Worm (Caenorhabditis elegans) whole organism, L1 larva: ENCODE results near the gene R151.1.

Experiments
- C04F5.9 ChIP-seq: sonication (generic microtip); optimal IDR thresholded peaks from 2 replicates; lab custom pipeline; 2016; ENCODE audit warnings: missing genetic modification characterization, missing compliant biosample characterization
- Y116A8C.19 ChIP-seq: sonication (generic microtip); optimal IDR thresholded peaks from 2 replicates; lab custom pipeline; 2016; ENCODE audit warnings: missing compliant biosample characterization, missing genetic modification characterization, borderline replicate concordance
- blmp-1 ChIP-seq: fragments of 150-350 bp; optimal IDR thresholded peaks from 2 replicates; lab custom pipeline; 2014; ENCODE audit warnings: missing biosample characterization, missing genetic modification characterization
- ceh-8 ChIP-seq: fragments of 200-800 bp; sonication (Bioruptor generic); optimal IDR thresholded peaks from 2 replicates; lab custom pipeline; 2018; ENCODE audit warnings: mild to moderate bottlenecking, missing genetic modification characterization, moderate library complexity, missing compliant biosample characterization
- ceh-88 ChIP-seq: fragments of 200-800 bp; sonication (Bioruptor generic); IDR thresholded peaks from 2 replicates; pipeline ENCODE4 v1.3.6; 2022; ENCODE audit warnings: missing genetic modification characterization, missing compliant biosample characterization
- ces-1 ChIP-seq: fragments of 150-350 bp; optimal IDR thresholded peaks from 2 replicates; lab custom pipeline; 2014; ENCODE audit warnings: missing biosample characterization, missing genetic modification reagents, missing genetic modification characterization
- dsc-1 ChIP-seq: sonication (generic microtip); optimal IDR thresholded peaks from 2 replicates; lab custom pipeline; 2016; ENCODE audit warnings: mild to moderate bottlenecking, missing genetic modification characterization, missing compliant biosample characterization
- elt-2 ChIP-seq: sonication (generic microtip); optimal IDR thresholded peaks from 2 replicates; lab custom pipeline; 2016; ENCODE audit warnings: missing genetic modification characterization, mild to moderate bottlenecking, inconsistent platforms, missing compliant biosample characterization, missing genetic modification reagents
- fkh-10 ChIP-seq: sonication (generic microtip); optimal IDR thresholded peaks from 2 replicates; lab custom pipeline; 2017; ENCODE audit warnings: missing biosample characterization, missing genetic modification reagents, missing genetic modification characterization
- fkh-4 ChIP-seq: sonication (generic microtip); optimal IDR thresholded peaks from 2 replicates; lab custom pipeline; 2016; ENCODE audit warnings: missing compliant biosample characterization, missing genetic modification characterization, borderline replicate concordance
- fkh-8 ChIP-seq: sonication (generic microtip); optimal IDR thresholded peaks from 2 replicates; lab custom pipeline; 2016; ENCODE audit warnings: mild to moderate bottlenecking, missing genetic modification characterization, missing compliant biosample characterization
- hlh-17 ChIP-seq: fragments of 200-800 bp; sonication (Bioruptor generic); optimal IDR thresholded peaks from 2 replicates; lab custom pipeline; 2018; ENCODE audit warnings: missing genetic modification characterization, mild to moderate bottlenecking, missing compliant biosample characterization, moderate library complexity, borderline replicate concordance
- irx-1 ChIP-seq: sonication (generic microtip); optimal IDR thresholded peaks from 2 replicates; lab custom pipeline; 2016; ENCODE audit warnings: missing genetic modification characterization, missing compliant biosample characterization
- isw-1 ChIP-seq: fragments of 200-800 bp; sonication (Bioruptor generic); IDR thresholded peaks from 2 replicates; pipeline ENCODE4 v1.3.6; 2022; ENCODE audit warnings: missing genetic modification characterization, missing compliant biosample characterization
- lin-14 ChIP-seq: fragments of 200-800 bp; sonication (Bioruptor generic); optimal IDR thresholded peaks from 2 replicates; lab custom pipeline; 2018; ENCODE audit warnings: mild to moderate bottlenecking, missing genetic modification characterization, moderate library complexity, missing compliant biosample characterization
- lin-35 ChIP-seq, 2 experiments: fragments of 150-350 bp; optimal IDR thresholded peaks; 2 replicates each; lab custom pipeline; 2014; ENCODE audit warnings: missing biosample characterization in 2 of 2, missing genetic modification characterization in 2 of 2, missing genetic modification reagents in 2 of 2
- lsy-2 ChIP-seq, 2 experiments: fragments of 150-350 bp; optimal IDR thresholded peaks; 2 replicates each; lab custom pipeline; 2014; ENCODE audit warnings: missing biosample characterization in 2 of 2, missing genetic modification characterization in 2 of 2
- mef-2 ChIP-seq: fragments of 150-350 bp; optimal IDR thresholded peaks from 2 replicates; lab custom pipeline; 2014; ENCODE audit warnings: missing biosample characterization, missing genetic modification characterization
- nhr-11 ChIP-seq: fragments of 150-350 bp; optimal IDR thresholded peaks from 2 replicates; lab custom pipeline; 2014; ENCODE audit warnings: missing biosample characterization, missing genetic modification characterization
- nhr-12 ChIP-seq: sonication (generic microtip); optimal IDR thresholded peaks from 2 replicates; lab custom pipeline; 2017; ENCODE audit warnings: missing biosample characterization, missing genetic modification characterization
- nhr-237 ChIP-seq: fragments of 150-350 bp; optimal IDR thresholded peaks from 2 replicates; lab custom pipeline; 2014; ENCODE audit warnings: missing biosample characterization, missing genetic modification characterization
- nhr-47 ChIP-seq: sonication (generic microtip); optimal IDR thresholded peaks from 2 replicates; lab custom pipeline; 2016; ENCODE audit warnings: mild to moderate bottlenecking, missing genetic modification characterization, moderate library complexity, missing compliant biosample characterization
- nhr-71 ChIP-seq: sonication (generic microtip); optimal IDR thresholded peaks from 2 replicates; lab custom pipeline; 2016; ENCODE audit warnings: mild to moderate bottlenecking, missing genetic modification characterization, moderate library complexity, missing compliant biosample characterization
- nhr-76 ChIP-seq: sonication (generic microtip); optimal IDR thresholded peaks from 2 replicates; lab custom pipeline; 2017; ENCODE audit warnings: missing biosample characterization, missing genetic modification characterization
- nhr-84 ChIP-seq: sonication (generic microtip); optimal IDR thresholded peaks from 2 replicates; lab custom pipeline; 2017; ENCODE audit warnings: missing biosample characterization, missing genetic modification characterization
- nhr-90 ChIP-seq: sonication (generic microtip); optimal IDR thresholded peaks from 2 replicates; lab custom pipeline; 2016; ENCODE audit warnings: mild to moderate bottlenecking, missing genetic modification characterization, missing compliant biosample characterization; ENCODE audit not compliant: poor library complexity
- sup-37 ChIP-seq: fragments of 200-800 bp; sonication (Bioruptor generic); optimal IDR thresholded peaks from 2 replicates; lab custom pipeline; 2018; ENCODE audit warnings: mild to moderate bottlenecking, missing genetic modification characterization, missing compliant biosample characterization
- swsn-7 ChIP-seq: sonication (generic microtip); optimal IDR thresholded peaks from 2 replicates; lab custom pipeline; 2016; ENCODE audit warnings: missing genetic modification characterization, missing compliant biosample characterization
- tbx-2 ChIP-seq: sonication (generic microtip); optimal IDR thresholded peaks from 2 replicates; lab custom pipeline; 2016; ENCODE audit warnings: missing genetic modification characterization, missing compliant biosample characterization
- tlp-1 ChIP-seq: fragments of 150-350 bp; optimal IDR thresholded peaks from 2 replicates; lab custom pipeline; 2014; ENCODE audit warnings: missing biosample characterization, missing genetic modification characterization
- unc-30 ChIP-seq: sonication (generic microtip); optimal IDR thresholded peaks from 2 replicates; lab custom pipeline; 2017; ENCODE audit warnings: missing biosample characterization, missing genetic modification characterization
- unc-98 ChIP-seq: fragments of 200-800 bp; sonication (Bioruptor generic); IDR thresholded peaks from 2 replicates; pipeline ENCODE4 v1.3.6; 2022; ENCODE audit warnings: missing genetic modification characterization, missing compliant biosample characterization
- zag-1 ChIP-seq: fragments of 150-350 bp; optimal IDR thresholded peaks from 2 replicates; lab custom pipeline; 2014; ENCODE audit warnings: missing biosample characterization, missing genetic modification characterization

The R151.1 gene

ce11 chrIII:7241065-7241464 lies 24.7 kb downstream of the R151.1 start, which contains the start of gene ztf-31:
Gene ztf-31, plus strand, starts transcription at chrIII:7241365.
- TF ChIP-seq swsn-7: no peak
- no peak for TF ChIP-seq tlp-1 (tag; lab: Kevin White, UChicago)
- TF ChIP-seq irx-1 (tag; lab: Kevin White, UChicago): no peak
- no peak for TF ChIP-seq unc-98 (GFP tag; lab: Robert Waterston, UW)
- no peak for TF ChIP-seq nhr-47 (tag; lab: Kevin White, UChicago)
- TF ChIP-seq mef-2: no peak
- no peak for TF ChIP-seq tbx-2 (tag; lab: Kevin White, UChicago)
- no peak for TF ChIP-seq C04F5.9 (tag; lab: Kevin White, UChicago)
- no peak for TF ChIP-seq nhr-237
- TF ChIP-seq ceh-88: no peak
- no peak for TF ChIP-seq blmp-1 (tag; lab: Kevin White, UChicago)
- TF ChIP-seq lin-35 (GFP tag; optimal IDR thresholded peaks at IDR 0.05; lab: Kevin White, UChicago): no peak
- no peak for TF ChIP-seq unc-30 (tag; lab: Kevin White, UChicago)
- no peak for TF ChIP-seq sup-37
- TF ChIP-seq ces-1 (GFP tag; lab: Kevin White, UChicago): no peak
- TF ChIP-seq fkh-4 (tag; lab: Kevin White, UChicago): no peak
- TF ChIP-seq nhr-12 (tag; lab: Kevin White, UChicago): no peak
- TF ChIP-seq nhr-76 (tag; lab: Kevin White, UChicago): no peak
- no peak for TF ChIP-seq elt-2 (tag; lab: Kevin White, UChicago)

- TF ChIP-seq lin-14 (GFP tag; lab: Kevin White, UChicago) (no peak), nhr-12 (tag; lab: Kevin White, UChicago) (no peak), fkh-8 (tag; lab: Kevin White, UChicago) (peak; percentile 58), fkh-4 (tag; lab: Kevin White, UChicago) (no peak), lin-35 (GFP tag; optimal IDR thresholded peaks at IDR 0.05; lab: Kevin White, UChicago) (no peak), lsy-2 (tag; optimal IDR thresholded peaks at IDR 0.05; lab: Kevin White, UChicago) (no peak), nhr-71 (tag; lab: Kevin White, UChicago) (peak; percentile 49), nhr-47 (tag; lab: Kevin White, UChicago) (peak; percentile 34), swsn-7 (no peak), zag-1 (tag; lab: Kevin White, UChicago) (no peak), ceh-8 (GFP tag; lab: Kevin White, UChicago) (peak; percentile 77), Y116A8C.19 (tag; lab: Kevin White, UChicago) (no peak), C04F5.9 (tag; lab: Kevin White, UChicago) (no peak)
These were observed 26.7 kb downstream of the R151.1 start, which contains the start of gene osm-10 for ce11 chrIII:7242988-7243387. Gene osm-10, plus strand, starts transcription at chrIII:7243280.

- no peak for TF ChIP-seq ces-1 (GFP tag; lab: Kevin White, UChicago)
- TF ChIP-seq sup-37: no peak
- TF ChIP-seq nhr-47 (tag; lab: Kevin White, UChicago): peak; percentile 3
- TF ChIP-seq, all 84 proteins: peak for 1
These were observed 30.1 kb downstream of the R151.1 start for ce11 chrIII:7246389-7246788.

- TF ChIP-seq tbx-2 (tag; lab: Kevin White, UChicago) (no peak), isw-1 (no peak), dsc-1 (tag; lab: Kevin White, UChicago) (no peak), nhr-84 (tag; lab: Kevin White, UChicago) (no peak), hlh-17 (GFP tag; lab: Kevin White, UChicago) (no peak), nhr-90 (no peak), nhr-11 (tag; lab: Kevin White, UChicago) (no peak)
These were observed 31.4 kb downstream of the R151.1 start, which contains the start of gene zmp-6 for ce11 chrIII:7247740-7248139. Gene zmp-6, minus strand, starts transcription at chrIII:7247840.

ce11 chrIII:7253669-7254068 lies 37.3 kb downstream of the R151.1 start:
- TF ChIP-seq lsy-2 (tag; optimal IDR thresholded peaks at IDR 0.05; lab: Kevin White, UChicago) (no peak), fkh-10 (peak; percentile 78), ces-1 (GFP tag; lab: Kevin White, UChicago) (peak; percentile 82), ceh-8 (GFP tag; lab: Kevin White, UChicago) (no peak), lin-14 (GFP tag; lab: Kevin White, UChicago) (peak; percentile 72)
- TF ChIP-seq, all 84 proteins: peak for 3
